Worm (Caenorhabditis elegans) whole organism, mixed stage, embryonic: ENCODE results near the gene jmjd-1.1.

ENCODE experiments used
- lsy-2 ChIP-seq: fragments of 150-350 bp; optimal IDR thresholded peaks from 2 replicates; lab custom pipeline; 2014; ENCODE audit warnings: missing biosample characterization, missing genetic modification characterization
- mab-5 ChIP-seq: fragments of 150-350 bp; optimal IDR thresholded peaks from 2 replicates; lab custom pipeline; 2014; ENCODE audit warnings: missing biosample characterization, missing genetic modification characterization
- nhr-12 ChIP-seq: fragments of 150-350 bp; optimal IDR thresholded peaks from 2 replicates; lab custom pipeline; 2014; ENCODE audit warnings: missing biosample characterization, missing genetic modification characterization
- nhr-237 ChIP-seq: fragments of 150-350 bp; optimal IDR thresholded peaks from 2 replicates; lab custom pipeline; 2014; ENCODE audit warnings: missing biosample characterization, missing genetic modification characterization
- snpc-4 ChIP-seq: fragments of 150-350 bp; optimal IDR thresholded peaks from 2 replicates; lab custom pipeline; 2014; ENCODE audit warnings: missing biosample characterization, missing genetic modification characterization
- unc-39 ChIP-seq: fragments of 150-350 bp; optimal IDR thresholded peaks from 2 replicates; lab custom pipeline; 2014; ENCODE audit warnings: missing biosample characterization, missing genetic modification characterization
- unc-62 ChIP-seq: fragments of 150-350 bp; optimal IDR thresholded peaks from 2 replicates; lab custom pipeline; 2014; ENCODE audit warnings: missing biosample characterization, missing genetic modification reagents, missing genetic modification characterization
- ztf-11 ChIP-seq: fragments of 150-350 bp; optimal IDR thresholded peaks from 2 replicates; lab custom pipeline; 2014; ENCODE audit warnings: missing biosample characterization, missing genetic modification characterization

DNA sequence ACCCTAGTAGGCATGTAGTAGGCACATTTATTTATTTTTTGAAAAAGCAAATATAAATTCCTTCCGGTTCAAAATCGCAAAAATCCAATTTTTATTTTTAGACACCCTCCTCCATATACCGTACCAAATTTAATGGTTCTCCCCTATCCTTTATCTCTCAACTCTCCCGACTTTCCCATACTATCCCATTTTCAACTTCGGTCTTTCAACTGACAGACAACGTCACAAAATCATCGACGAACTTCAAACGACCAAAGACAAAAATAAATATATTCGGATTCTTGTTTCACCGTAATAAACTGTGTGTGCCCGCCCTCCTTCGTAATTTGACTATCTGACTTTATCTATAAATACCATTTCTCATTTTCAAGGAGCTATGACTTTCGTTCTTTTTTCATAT, 28.9 kb downstream of the jmjd-1.1 start, which contains the start of gene T27D12.6:
- TF ChIP-seq ztf-11 (tag; lab: Kevin White, UChicago) (no peak), unc-62 (no peak), snpc-4 (no peak), lsy-2 (tag; lab: Kevin White, UChicago) (no peak), mab-5 (no peak), unc-39 (no peak), nhr-237 (no peak), nhr-12 (tag; lab: Kevin White, UChicago) (no peak)
